Fruit fly (Drosophila melanogaster): Measurements from ENCODE around the gene CG15498.

CG15498 gene

dm6 chr3R:21524574-21524973 is 44.4 kb downstream of the CG15498 start:
- no peak for TF ChIP-seq Sin3A (optimal IDR thresholded peaks at IDR 0.05)
- no peak for TF ChIP-seq h (optimal IDR thresholded peaks at IDR 0.05)
- TF ChIP-seq insv (optimal IDR thresholded peaks at IDR 0.05) = no peak
- TF ChIP-seq Myc (optimal IDR thresholded peaks at IDR 0.05) = no peak
- no peak for TF ChIP-seq psq (optimal IDR thresholded peaks at IDR 0.05)
- no peak for TF ChIP-seq ttk (optimal IDR thresholded peaks at IDR 0.05)

DNA sequence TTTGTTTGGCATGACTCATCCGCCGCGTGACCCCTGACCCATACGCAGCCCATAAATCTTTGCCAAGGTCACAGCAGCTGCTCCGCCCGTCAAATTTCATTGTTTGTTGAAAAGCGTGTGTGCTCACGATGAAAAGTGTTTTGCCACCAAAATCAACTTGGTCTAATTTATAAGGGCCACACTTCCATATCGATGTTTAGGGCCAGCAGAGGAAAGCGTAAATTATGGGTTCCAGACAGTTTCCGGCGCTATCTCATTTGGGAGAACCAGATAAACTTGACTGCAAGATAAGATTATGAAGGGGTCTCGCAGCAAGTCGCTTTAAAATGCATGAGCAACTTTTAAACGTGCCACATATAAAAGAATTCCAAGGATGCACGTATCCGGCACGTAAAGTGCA is 47.2 kb downstream of the CG15498 start:
- TF ChIP-seq Myc (optimal IDR thresholded peaks at IDR 0.05) = no peak
- TF ChIP-seq ttk (optimal IDR thresholded peaks at IDR 0.05) = no peak
- TF ChIP-seq h (optimal IDR thresholded peaks at IDR 0.05) = no peak
- TF ChIP-seq psq (optimal IDR thresholded peaks at IDR 0.05) = no peak
- no peak for TF ChIP-seq insv (optimal IDR thresholded peaks at IDR 0.05)
- TF ChIP-seq Sin3A (optimal IDR thresholded peaks at IDR 0.05) = no peak

- TF ChIP-seq psq (optimal IDR thresholded peaks at IDR 0.05) = no peak
- TF ChIP-seq h (optimal IDR thresholded peaks at IDR 0.05) = no peak
- no peak for TF ChIP-seq Myc (optimal IDR thresholded peaks at IDR 0.05)
- no peak for TF ChIP-seq ttk (optimal IDR thresholded peaks at IDR 0.05)
- no peak for TF ChIP-seq Sin3A (optimal IDR thresholded peaks at IDR 0.05)
- TF ChIP-seq insv (optimal IDR thresholded peaks at IDR 0.05) = no peak
Measured at dm6 chr3R:21520756-21521155, 48.2 kb downstream of the CG15498 start, which contains the start of gene sp3. TSS of gene sp3 (plus strand) at chr3R:21520928.

dm6 chr3R:21520183-21520582 is 48.8 kb downstream of the CG15498 start:
- TF ChIP-seq ttk (optimal IDR thresholded peaks at IDR 0.05) = no peak
- TF ChIP-seq psq (optimal IDR thresholded peaks at IDR 0.05) = no peak
- TF ChIP-seq Sin3A (optimal IDR thresholded peaks at IDR 0.05) = no peak
- no peak for TF ChIP-seq h (optimal IDR thresholded peaks at IDR 0.05)
- no peak for TF ChIP-seq insv (optimal IDR thresholded peaks at IDR 0.05)
- TF ChIP-seq Myc (optimal IDR thresholded peaks at IDR 0.05) = no peak
